Fruit fly (Drosophila melanogaster) whole organism, prepupa: ENCODE measurements around the gene CG6729.

Experiments
- Blimp-1 ChIP-seq: fragments of 200-800 bp; sonication (Bioruptor generic); optimal IDR thresholded peaks from 3 replicates; lab custom pipeline; 2017; ENCODE audit warnings: missing biosample characterization, missing genetic modification characterization, mild to moderate bottlenecking, moderate library complexity, missing genetic modification reagents
- CG10631 ChIP-seq: fragments of 200-800 bp; sonication (Bioruptor generic); optimal IDR thresholded peaks from 2 replicates; lab custom pipeline; 2016; ENCODE audit warnings: missing biosample characterization, missing genetic modification characterization
- CG10669 ChIP-seq: fragments of 200-800 bp; sonication (Bioruptor generic); optimal IDR thresholded peaks from 3 replicates; lab custom pipeline; 2018; ENCODE audit warnings: missing biosample characterization, mild to moderate bottlenecking, missing genetic modification characterization, moderate library complexity
- CG11294 ChIP-seq: fragments of 200-800 bp; sonication (Bioruptor generic); IDR thresholded peaks from 2 replicates; pipeline ENCODE4 v1.3.6; 2022; ENCODE audit warnings: missing biosample characterization, missing genetic modification characterization
- CG11762 ChIP-seq: fragments of 200-800 bp; sonication (Bioruptor generic); optimal IDR thresholded peaks from 3 replicates; lab custom pipeline; 2016; ENCODE audit warnings: missing biosample characterization, missing genetic modification characterization; ENCODE audit not compliant: insufficient read depth
- CG11902 ChIP-seq: fragments of 200-800 bp; sonication (Bioruptor generic); optimal IDR thresholded peaks from 3 replicates; lab custom pipeline; 2016; ENCODE audit warnings: missing biosample characterization, missing genetic modification characterization
- CG15336 ChIP-seq: fragments of 200-800 bp; sonication (Bioruptor generic); IDR thresholded peaks from 2 replicates; pipeline ENCODE4 v1.3.6; 2022; ENCODE audit warnings: missing biosample characterization, missing genetic modification characterization
- CG1621 ChIP-seq: fragments of 200-800 bp; sonication (Bioruptor generic); optimal IDR thresholded peaks from 3 replicates; lab custom pipeline; 2018; ENCODE audit warnings: missing biosample characterization, mild to moderate bottlenecking, missing genetic modification characterization
- CG3032 ChIP-seq: fragments of 200-800 bp; optimal IDR thresholded peaks from 2 replicates; lab custom pipeline; 2019; ENCODE audit warnings: missing biosample characterization, mild to moderate bottlenecking, missing genetic modification characterization, moderate library complexity
- CG31627 ChIP-seq: fragments of 200-800 bp; sonication (Bioruptor generic); optimal IDR thresholded peaks from 3 replicates; lab custom pipeline; 2016; ENCODE audit warnings: missing biosample characterization, missing genetic modification characterization
- CG34406 ChIP-seq: fragments of 200-800 bp; sonication (Bioruptor generic); optimal IDR thresholded peaks from 3 replicates; lab custom pipeline; 2016; ENCODE audit warnings: missing biosample characterization, missing genetic modification characterization
- CG3919 ChIP-seq: fragments of 200-800 bp; sonication (Bioruptor generic); optimal IDR thresholded peaks from 3 replicates; lab custom pipeline; 2016; ENCODE audit warnings: missing biosample characterization, missing genetic modification characterization
- CG4318 ChIP-seq: fragments of 200-800 bp; sonication (Bioruptor generic); optimal IDR thresholded peaks from 3 replicates; lab custom pipeline; 2017; ENCODE audit warnings: missing biosample characterization, mild to moderate bottlenecking, missing genetic modification characterization
- CG6808 ChIP-seq: fragments of 200-800 bp; sonication (Bioruptor generic); optimal IDR thresholded peaks from 3 replicates; lab custom pipeline; 2017; ENCODE audit warnings: missing biosample characterization, missing genetic modification characterization, mild to moderate bottlenecking, moderate library complexity, missing genetic modification reagents
- CG7368 ChIP-seq: fragments of 200-800 bp; sonication (Bioruptor generic); optimal IDR thresholded peaks from 3 replicates; lab custom pipeline; 2016; ENCODE audit warnings: missing biosample characterization, missing genetic modification characterization
- CG8632 ChIP-seq: fragments of 200-800 bp; sonication (Bioruptor generic); optimal IDR thresholded peaks from 3 replicates; lab custom pipeline; 2016; ENCODE audit warnings: missing biosample characterization, missing genetic modification characterization
- CG9139 ChIP-seq: fragments of 200-800 bp; sonication (Bioruptor generic); optimal IDR thresholded peaks from 3 replicates; lab custom pipeline; 2017; ENCODE audit warnings: missing biosample characterization, mild to moderate bottlenecking, missing genetic modification characterization
- Eip75B ChIP-seq: fragments of 200-800 bp; sonication (Bioruptor generic); optimal IDR thresholded peaks from 3 replicates; lab custom pipeline; 2016; ENCODE audit warnings: missing biosample characterization, missing genetic modification characterization
- Eip78C ChIP-seq: fragments of 200-800 bp; sonication (Bioruptor generic); peaks from one replicate; lab custom pipeline; 2016; ENCODE audit warnings: missing biosample characterization, missing genetic modification characterization
- Hr38 ChIP-seq: sonication (Bioruptor generic); optimal IDR thresholded peaks from 2 replicates; lab custom pipeline; 2016; ENCODE audit warnings: missing biosample characterization, missing genetic modification characterization
- Hr4 ChIP-seq: fragments of 200-800 bp; sonication (Bioruptor generic); optimal IDR thresholded peaks from 3 replicates; lab custom pipeline; 2016; ENCODE audit warnings: missing biosample characterization, missing genetic modification characterization
- Lpt ChIP-seq: fragments of 200-800 bp; sonication (Bioruptor generic); optimal IDR thresholded peaks from 3 replicates; lab custom pipeline; 2016; ENCODE audit warnings: missing biosample characterization, missing genetic modification characterization
- Met ChIP-seq: fragments of 200-800 bp; sonication (Bioruptor generic); optimal IDR thresholded peaks from 3 replicates; lab custom pipeline; 2016; ENCODE audit warnings: missing biosample characterization, missing genetic modification characterization
- OdsH ChIP-seq: fragments of 200-800 bp; sonication (Bioruptor generic); optimal IDR thresholded peaks from 3 replicates; lab custom pipeline; 2016; ENCODE audit warnings: missing biosample characterization, missing genetic modification characterization
- Smox ChIP-seq: fragments of 200-800 bp; sonication (Bioruptor generic); optimal IDR thresholded peaks from 3 replicates; lab custom pipeline; 2016; ENCODE audit warnings: missing biosample characterization, missing genetic modification characterization
- Sox14 ChIP-seq: fragments of 200-800 bp; sonication (Bioruptor generic); optimal IDR thresholded peaks from 3 replicates; lab custom pipeline; 2016; ENCODE audit warnings: missing biosample characterization, missing genetic modification characterization
- Sox15 ChIP-seq: fragments of 200-800 bp; sonication (Bioruptor generic); optimal IDR thresholded peaks from 3 replicates; lab custom pipeline; 2016; ENCODE audit warnings: missing biosample characterization, missing genetic modification characterization
- achi ChIP-seq: fragments of 200-800 bp; sonication (Bioruptor generic); optimal IDR thresholded peaks from 3 replicates; lab custom pipeline; 2016; ENCODE audit warnings: missing biosample characterization, missing genetic modification characterization
- dac ChIP-seq: fragments of 200-800 bp; sonication (Bioruptor generic); optimal IDR thresholded peaks from 2 replicates; lab custom pipeline; 2017; ENCODE audit warnings: missing biosample characterization, mild to moderate bottlenecking, missing genetic modification characterization
- dsx ChIP-seq: fragments of 200-800 bp; optimal IDR thresholded peaks from 3 replicates; lab custom pipeline; 2019; ENCODE audit warnings: missing biosample characterization, mild to moderate bottlenecking, missing genetic modification characterization, moderate library complexity; ENCODE audit not compliant: poor library complexity, severe bottlenecking
- esn ChIP-seq: fragments of 200-800 bp; sonication (Bioruptor generic); optimal IDR thresholded peaks from 2 replicates; lab custom pipeline; 2016; ENCODE audit warnings: missing biosample characterization, mild to moderate bottlenecking, missing genetic modification characterization, moderate library complexity
- fd59A ChIP-seq: fragments of 200-800 bp; sonication (Bioruptor generic); optimal IDR thresholded peaks from 2 replicates; lab custom pipeline; 2017; ENCODE audit warnings: missing biosample characterization, mild to moderate bottlenecking, missing genetic modification characterization, missing genetic modification reagents
- fkh ChIP-seq: fragments of 200-800 bp; sonication (Bioruptor generic); optimal IDR thresholded peaks from 3 replicates; lab custom pipeline; 2017; ENCODE audit warnings: missing biosample characterization, mild to moderate bottlenecking, missing genetic modification characterization, moderate library complexity
- lz ChIP-seq: fragments of 200-800 bp; sonication (Bioruptor generic); optimal IDR thresholded peaks from 3 replicates; lab custom pipeline; 2016; ENCODE audit warnings: missing biosample characterization, missing genetic modification characterization
- net ChIP-seq: fragments of 200-800 bp; sonication (Bioruptor generic); optimal IDR thresholded peaks from 3 replicates; lab custom pipeline; 2016; ENCODE audit warnings: missing biosample characterization, missing genetic modification characterization
- pdm3 ChIP-seq: fragments of 200-800 bp; sonication (Bioruptor generic); optimal IDR thresholded peaks from 3 replicates; lab custom pipeline; 2016; ENCODE audit warnings: missing biosample characterization, missing genetic modification characterization
- salr ChIP-seq, 2 experiments: fragments of 200-800 bp; sonication (Bioruptor generic); optimal IDR thresholded peaks; 3 replicates each; lab custom pipeline; 2016 to 2018; ENCODE audit warnings: missing biosample characterization in 2 of 2, missing genetic modification characterization in 2 of 2, mild to moderate bottlenecking in 1 of 2
- spab ChIP-seq: fragments of 200-800 bp; sonication (Bioruptor generic); optimal IDR thresholded peaks from 2 replicates; lab custom pipeline; 2017; ENCODE audit warnings: missing biosample characterization, mild to moderate bottlenecking, missing genetic modification characterization, missing genetic modification reagents
- ss ChIP-seq, 2 experiments: fragments of 200-800 bp; sonication (Bioruptor generic); optimal IDR thresholded peaks; 2 replicates in 1 of 2; 3 replicates in 1 of 2; lab custom pipeline; 2017 to 2018; ENCODE audit warnings: mild to moderate bottlenecking in 2 of 2, missing biosample characterization in 2 of 2, missing genetic modification characterization in 2 of 2, moderate library complexity in 1 of 2
- svp ChIP-seq: fragments of 200-800 bp; sonication (Bioruptor generic); peaks from one replicate; lab custom pipeline; 2016; ENCODE audit warnings: missing biosample characterization, missing genetic modification characterization
- topi ChIP-seq: fragments of 200-800 bp; sonication (Bioruptor generic); optimal IDR thresholded peaks from 3 replicates; lab custom pipeline; 2016; ENCODE audit warnings: missing biosample characterization, missing genetic modification characterization

Gene CG6729

DNA sequence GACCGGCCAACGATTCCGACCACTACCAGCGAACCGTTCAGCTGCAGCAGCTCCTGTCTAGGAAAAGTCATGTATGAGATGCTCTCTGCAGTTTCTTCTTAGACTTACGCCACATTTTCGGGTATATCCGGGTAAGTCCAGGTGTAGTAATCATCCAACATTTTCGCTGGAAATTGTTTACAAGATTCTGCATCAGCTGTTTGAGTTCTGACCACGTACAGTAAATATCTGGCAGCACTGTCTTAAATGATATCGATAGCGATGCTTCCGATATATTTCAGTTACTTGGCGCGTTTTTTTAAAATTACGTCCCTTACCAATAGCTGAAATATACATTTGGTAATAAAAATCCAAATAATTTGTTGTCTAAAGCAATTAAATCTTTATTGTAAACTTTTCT, at the start of gene CG6729:
TSS of gene CG6729 (minus strand) at position 222 of the 400 bp plus-strand sequence.
- TF ChIP-seq CG31627 (GFP tag; lab: Kevin White, UChicago) (no peak), Blimp-1 (GFP tag; lab: Kevin White, UChicago) (no peak), dsx (GFP tag; lab: Kevin White, UChicago) (no peak), pdm3 (GFP tag; lab: Kevin White, UChicago) (no peak)

DNA sequence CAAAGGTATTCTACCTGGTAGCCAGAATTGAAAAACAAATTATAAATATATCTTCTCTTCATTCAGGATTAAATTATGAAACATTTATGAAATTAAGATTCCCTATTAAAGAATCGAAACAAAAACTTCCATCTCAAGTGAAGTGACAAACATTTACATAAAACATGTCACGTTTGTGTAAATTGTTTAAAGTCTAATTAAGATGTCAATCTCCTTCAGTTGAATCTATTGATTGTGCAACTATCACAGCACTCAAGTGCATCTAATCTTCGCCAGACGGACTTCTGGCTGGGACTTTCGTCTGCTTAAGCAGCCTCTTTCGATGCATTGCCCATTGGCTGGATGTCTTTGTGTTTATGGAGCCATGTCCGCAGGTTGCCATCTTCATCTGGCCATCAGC, 48.3 kb upstream of the CG6729 start:
- TF ChIP-seq net (GFP tag; lab: Kevin White, UChicago) (no peak), dsx (GFP tag; lab: Kevin White, UChicago) (no peak), Hr38 (GFP tag; lab: Kevin White, UChicago) (no peak), CG11294 (GFP tag; lab: Robert Waterston, UW) (no peak), OdsH (GFP tag; lab: Kevin White, UChicago) (no peak), salr (GFP tag; optimal IDR thresholded peaks at IDR 0.05; lab: Kevin White, UChicago) (no peak), CG1621 (tag; lab: Kevin White, UChicago) (no peak), Sox15 (GFP tag; lab: Kevin White, UChicago) (no peak), CG11762 (GFP tag; lab: Kevin White, UChicago) (no peak), Sox14 (GFP tag; lab: Kevin White, UChicago) (peak; percentile 18), Eip75B (GFP tag; lab: Kevin White, UChicago) (no peak), Blimp-1 (GFP tag; lab: Kevin White, UChicago) (no peak), ss (GFP tag; optimal IDR thresholded peaks at IDR 0.05; lab: Kevin White, UChicago) (no peak), CG7368 (no peak), Eip78C (GFP tag; lab: Kevin White, UChicago) (peak; percentile 68), CG3919 (GFP tag; lab: Kevin White, UChicago) (peak; percentile 3), CG9139 (GFP tag; lab: Kevin White, UChicago) (no peak), CG8632 (GFP tag; lab: Kevin White, UChicago) (no peak), fkh (GFP tag; lab: Kevin White, UChicago) (no peak), Hr4 (GFP tag; lab: Kevin White, UChicago) (no peak), Smox (GFP tag; lab: Kevin White, UChicago) (peak; percentile 7), CG11902 (GFP tag; lab: Kevin White, UChicago) (no peak), topi (no peak), CG34406 (GFP tag; lab: Kevin White, UChicago) (no peak), svp (GFP tag; lab: Kevin White, UChicago) (peak; percentile 44), CG10631 (GFP tag; lab: Kevin White, UChicago) (peak; percentile 28), Met (GFP tag; lab: Kevin White, UChicago) (peak; percentile 33), dac (GFP tag; lab: Kevin White, UChicago) (no peak), esn (GFP tag; lab: Kevin White, UChicago) (peak; percentile 6), Lpt (no peak), achi (no peak), fd59A (GFP tag; lab: Kevin White, UChicago) (no peak), CG10669 (GFP tag; lab: Kevin White, UChicago) (no peak), CG15336 (GFP tag; lab: Robert Waterston, UW) (no peak), CG6808 (GFP tag; lab: Kevin White, UChicago) (no peak), CG3032 (tag; lab: Kevin White, UChicago) (peak; percentile 12), spab (no peak), CG4318 (GFP tag; lab: Kevin White, UChicago) (no peak), lz (GFP tag; lab: Kevin White, UChicago) (no peak), pdm3 (GFP tag; lab: Kevin White, UChicago) (no peak)
